Worm (Caenorhabditis elegans): ENCODE measurements around the gene svh-2.

Gene svh-2

DNA sequence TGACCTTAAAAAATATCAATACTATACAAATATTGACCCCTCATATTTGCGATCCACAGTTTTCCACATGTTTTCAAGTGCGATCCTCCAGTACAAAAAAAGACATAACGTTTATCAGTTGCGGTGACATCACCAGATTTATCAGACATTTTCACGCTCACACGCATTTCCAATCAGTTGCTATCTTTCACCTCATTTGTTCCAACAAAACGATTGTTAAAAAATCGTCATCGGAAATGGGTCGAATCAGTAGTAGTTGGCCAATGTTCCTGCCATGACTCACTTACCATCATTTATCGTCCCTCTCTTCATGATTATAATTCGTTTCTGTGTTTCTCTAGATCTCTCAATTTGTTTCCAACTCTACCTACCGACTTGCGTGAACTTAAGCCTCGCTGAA is 1.4 kb upstream of the svh-2 start:
- TF ChIP-seq ztf-1 (GFP tag; conservative IDR thresholded peaks at IDR 0.05), result no peak
- TF ChIP-seq gmeb-1 (tag; optimal IDR thresholded peaks at IDR 0.05), result no peak
- TF ChIP-seq nhr-25 (tag; optimal IDR thresholded peaks at IDR 0.05), result no peak
- peak; percentile 39 for TF ChIP-seq sma-3 (GFP tag; optimal IDR thresholded peaks at IDR 0.05)
- no peak for TF ChIP-seq dmd-4 (tag; optimal IDR thresholded peaks at IDR 0.05)
- TF ChIP-seq ceh-82 (tag; optimal IDR thresholded peaks at IDR 0.05), result no peak
- TF ChIP-seq unc-55 (GFP tag; optimal IDR thresholded peaks at IDR 0.05), result no peak
- TF ChIP-seq lin-13 (GFP tag; optimal IDR thresholded peaks at IDR 0.05), result no peak
- no peak for TF ChIP-seq peb-1 (tag; optimal IDR thresholded peaks at IDR 0.05)
- TF ChIP-seq nhr-237 (tag; optimal IDR thresholded peaks at IDR 0.05), result no peak
- TF ChIP-seq sma-9 (GFP tag; optimal IDR thresholded peaks at IDR 0.05), result peak; percentile 57
- TF ChIP-seq sma-9 (tag; optimal IDR thresholded peaks at IDR 0.05), result no peak
- TF ChIP-seq ztf-4 (tag; optimal IDR thresholded peaks at IDR 0.05), result no peak
- no peak for TF ChIP-seq nhr-12 (tag; optimal IDR thresholded peaks at IDR 0.05)
- no peak for TF ChIP-seq blmp-1 (tag; optimal IDR thresholded peaks at IDR 0.05; ENCODE audit: insufficient read depth)
- TF ChIP-seq mbf-1 (tag; optimal IDR thresholded peaks at IDR 0.05), result no peak
- no peak for TF ChIP-seq mab-5 (tag; optimal IDR thresholded peaks at IDR 0.05)
- peak; percentile 81 for TF ChIP-seq fos-1 (tag; optimal IDR thresholded peaks at IDR 0.05)
- no peak for TF ChIP-seq ztf-11 (tag; optimal IDR thresholded peaks at IDR 0.05)
- no peak for TF ChIP-seq nhr-21 (tag; optimal IDR thresholded peaks at IDR 0.05)
- no peak for TF ChIP-seq egl-27 (tag; optimal IDR thresholded peaks at IDR 0.05)
- peak; percentile 3 for TF ChIP-seq nhr-129 (tag; optimal IDR thresholded peaks at IDR 0.05)
- TF ChIP-seq C34F6.9 (tag; optimal IDR thresholded peaks at IDR 0.05), result no peak
- no peak for TF ChIP-seq nhr-23 (tag; optimal IDR thresholded peaks at IDR 0.05)
- no peak for TF ChIP-seq ceh-16 (tag; optimal IDR thresholded peaks at IDR 0.05)
- TF ChIP-seq snpc-4 (tag; optimal IDR thresholded peaks at IDR 0.05), result no peak
- TF ChIP-seq R02D3.7 (tag; optimal IDR thresholded peaks at IDR 0.05), result no peak
- no peak for TF ChIP-seq nhr-10 (tag; optimal IDR thresholded peaks at IDR 0.05)
- TF ChIP-seq unc-62 (GFP tag; optimal IDR thresholded peaks at IDR 0.05), result no peak
- no peak for TF ChIP-seq nhr-77 (tag; optimal IDR thresholded peaks at IDR 0.05)
- TF ChIP-seq nhr-11 (tag; optimal IDR thresholded peaks at IDR 0.05), result no peak
- TF ChIP-seq elt-1 (tag; optimal IDR thresholded peaks at IDR 0.05), result no peak
- TF ChIP-seq nhr-6 (tag; optimal IDR thresholded peaks at IDR 0.05), result no peak
- TF ChIP-seq crh-2 (tag; optimal IDR thresholded peaks at IDR 0.05), result peak; percentile 41

- TF ChIP-seq sma-9 (GFP tag; optimal IDR thresholded peaks at IDR 0.05), result no peak
- TF ChIP-seq sma-9 (tag; optimal IDR thresholded peaks at IDR 0.05), result no peak
- TF ChIP-seq dmd-4 (tag; optimal IDR thresholded peaks at IDR 0.05), result no peak
- TF ChIP-seq ztf-4 (tag; optimal IDR thresholded peaks at IDR 0.05), result no peak
- no peak for TF ChIP-seq lsy-2 (tag; optimal IDR thresholded peaks at IDR 0.05)
- TF ChIP-seq nhr-129 (tag; optimal IDR thresholded peaks at IDR 0.05), result no peak
- no peak for TF ChIP-seq nhr-23 (tag; optimal IDR thresholded peaks at IDR 0.05)
- TF ChIP-seq R02D3.7 (tag; optimal IDR thresholded peaks at IDR 0.05), result no peak
- TF ChIP-seq unc-62 (GFP tag; optimal IDR thresholded peaks at IDR 0.05), result no peak
- no peak for TF ChIP-seq nhr-11 (tag; optimal IDR thresholded peaks at IDR 0.05)
- TF ChIP-seq blmp-1 (tag; optimal IDR thresholded peaks at IDR 0.05; ENCODE audit: insufficient read depth), result no peak
- TF ChIP-seq nhr-10 (tag; optimal IDR thresholded peaks at IDR 0.05), result no peak
- TF ChIP-seq ztf-1 (GFP tag; conservative IDR thresholded peaks at IDR 0.05), result no peak
- no peak for TF ChIP-seq nhr-6 (tag; optimal IDR thresholded peaks at IDR 0.05)
- no peak for TF ChIP-seq fos-1 (tag; optimal IDR thresholded peaks at IDR 0.05)
Observed at ce11 chrX:6553634-6554033, 547 bp downstream of the svh-2 start.

DNA sequence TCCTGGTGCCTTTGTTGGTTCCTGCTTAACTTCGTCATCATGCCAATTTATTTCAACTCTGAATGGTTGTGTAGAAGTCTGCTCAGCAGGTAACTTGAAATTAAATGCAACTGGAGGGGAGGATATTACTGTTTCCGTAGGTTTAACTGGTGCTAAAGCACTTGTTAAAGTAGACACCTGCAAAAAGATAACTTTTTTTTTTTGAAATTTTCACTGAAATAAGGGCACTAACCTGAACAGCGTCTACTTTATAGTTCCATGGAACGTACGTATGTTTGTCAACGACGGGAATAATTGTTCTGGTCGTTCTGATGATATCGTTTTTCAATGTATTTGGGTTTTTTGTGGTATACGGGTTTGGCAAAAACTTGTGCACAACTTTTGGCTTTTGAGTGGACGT is 7.4 kb downstream of the svh-2 start:
- TF ChIP-seq elt-3 (tag; optimal IDR thresholded peaks at IDR 0.05) (no peak), unc-55 (GFP tag; optimal IDR thresholded peaks at IDR 0.05) (no peak), nhr-237 (tag; optimal IDR thresholded peaks at IDR 0.05) (no peak), ZK546.5 (tag; optimal IDR thresholded peaks at IDR 0.05) (no peak), ceh-82 (tag; optimal IDR thresholded peaks at IDR 0.05) (no peak), blmp-1 (tag; optimal IDR thresholded peaks at IDR 0.05; ENCODE audit: insufficient read depth) (no peak)

ce11 chrX:6562378-6562856 is 9.3 kb downstream of the svh-2 start, which contains the start of gene aaim-1:
Gene aaim-1 (minus strand): TSS chrX:6562428.
- TF ChIP-seq R02D3.7 (tag; optimal IDR thresholded peaks at IDR 0.05), result no peak
- no peak for TF ChIP-seq nhr-21 (tag; optimal IDR thresholded peaks at IDR 0.05)
- TF ChIP-seq egl-27 (tag; optimal IDR thresholded peaks at IDR 0.05), result no peak
- no peak for TF ChIP-seq snpc-4 (tag; optimal IDR thresholded peaks at IDR 0.05)
- no peak for TF ChIP-seq dmd-4 (tag; optimal IDR thresholded peaks at IDR 0.05)
- no peak for TF ChIP-seq ceh-82 (tag; optimal IDR thresholded peaks at IDR 0.05)
- no peak for TF ChIP-seq sem-4 (tag; optimal IDR thresholded peaks at IDR 0.05)
- no peak for TF ChIP-seq nhr-237 (tag; optimal IDR thresholded peaks at IDR 0.05)
- TF ChIP-seq peb-1 (tag; optimal IDR thresholded peaks at IDR 0.05), result no peak
- no peak for TF ChIP-seq mab-5 (tag; optimal IDR thresholded peaks at IDR 0.05)
- no peak for TF ChIP-seq nhr-23 (tag; optimal IDR thresholded peaks at IDR 0.05)
- TF ChIP-seq ama-1 (optimal IDR thresholded peaks at IDR 0.05), result no peak
- no peak for TF ChIP-seq elt-3 (tag; optimal IDR thresholded peaks at IDR 0.05)
- no peak for TF ChIP-seq lin-39 (tag; optimal IDR thresholded peaks at IDR 0.05)
- no peak for TF ChIP-seq mbf-1 (tag; optimal IDR thresholded peaks at IDR 0.05)
- no peak for TF ChIP-seq lsy-2 (tag; optimal IDR thresholded peaks at IDR 0.05)

All from whole organism, L2 larva.